Fruit fly (Drosophila melanogaster) Kc167 (cell line): ENCODE measurements around the gene CG13306.

ENCODE experiments used
- Myc ChIP-seq: fragments of >200 bp; optimal IDR thresholded peaks from 2 replicates; lab custom pipeline; 2017; ENCODE audit warnings: missing external identifiers
- Sin3A ChIP-seq: fragments of >200 bp; optimal IDR thresholded peaks from 2 replicates; lab custom pipeline; 2018; ENCODE audit warnings: missing external identifiers
- h ChIP-seq: fragments of >200 bp; optimal IDR thresholded peaks from 3 replicates; lab custom pipeline; 2018; ENCODE audit warnings: missing external identifiers
- insv ChIP-seq: fragments of >200 bp; optimal IDR thresholded peaks from 3 replicates; lab custom pipeline; 2018; ENCODE audit warnings: missing external identifiers
- psq ChIP-seq: fragments of >200 bp; optimal IDR thresholded peaks from 2 replicates; lab custom pipeline; 2017; ENCODE audit warnings: missing external identifiers
- ttk ChIP-seq: sonication (Bioruptor generic); optimal IDR thresholded peaks from 2 replicates; lab custom pipeline; 2017; ENCODE audit warnings: missing external identifiers

The CG13306 gene

dm6 chr3L:8748839-8749238 lies 687 bp downstream of the CG13306 start:
- TF ChIP-seq insv (lab: Kevin White, UChicago): no peak
- TF ChIP-seq h (lab: Kevin White, UChicago): no peak
- TF ChIP-seq Myc: no peak
- no peak for TF ChIP-seq psq
- TF ChIP-seq ttk (lab: Kevin White, UChicago): no peak
- no peak for TF ChIP-seq Sin3A (lab: Kevin White, UChicago)

dm6 chr3L:8748323-8748722 lies 1.2 kb downstream of the CG13306 start:
- TF ChIP-seq h (lab: Kevin White, UChicago) (no peak), psq (no peak), insv (lab: Kevin White, UChicago) (no peak), ttk (lab: Kevin White, UChicago) (no peak), Sin3A (lab: Kevin White, UChicago) (no peak), Myc (no peak)

DNA sequence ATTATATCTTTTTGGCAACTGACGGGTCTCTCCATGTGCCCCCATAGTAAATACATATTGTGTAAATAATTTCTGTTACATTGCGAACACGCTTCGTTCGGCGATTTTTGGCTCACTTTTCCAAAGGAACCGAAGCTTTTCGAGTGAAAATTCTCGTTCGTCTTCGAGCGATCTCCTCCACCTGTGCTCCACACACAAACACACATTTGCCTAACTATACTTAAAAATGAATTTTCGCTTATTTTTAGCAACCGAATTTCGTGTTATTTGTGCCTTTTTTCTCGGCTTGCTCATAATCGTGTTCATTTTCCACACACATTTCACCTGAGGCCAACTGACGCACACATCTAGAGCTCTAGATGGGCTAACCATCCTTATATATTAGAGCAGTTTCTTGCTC lies 3.0 kb downstream of the CG13306 start:
- TF ChIP-seq Myc (no peak), ttk (lab: Kevin White, UChicago) (no peak), psq (no peak), h (lab: Kevin White, UChicago) (no peak)

DNA sequence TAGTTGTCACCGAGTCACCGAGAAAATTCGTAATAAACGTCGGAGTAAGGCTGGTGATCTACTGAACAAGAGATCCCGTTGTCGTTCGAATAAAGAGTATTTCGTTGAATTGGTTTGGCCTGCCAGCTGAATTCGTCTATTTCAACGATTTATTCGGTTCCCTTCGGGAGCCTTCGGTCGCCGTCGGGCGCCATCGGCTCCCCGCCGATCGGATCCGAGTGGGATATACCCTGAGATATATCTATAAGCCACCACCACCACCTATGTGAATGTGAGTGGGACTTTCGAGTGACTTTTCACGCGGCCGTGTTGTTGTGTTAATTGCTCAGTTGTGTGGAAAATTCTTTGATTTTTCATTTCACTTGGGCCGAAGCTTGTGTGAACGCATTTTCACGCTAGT lies 4.3 kb downstream of the CG13306 start, which contains the start of gene Prm:
Prm (minus strand) TSS at position 101 of the 400 bp plus-strand sequence.
- no peak for TF ChIP-seq insv (lab: Kevin White, UChicago)
- no peak for TF ChIP-seq Sin3A (lab: Kevin White, UChicago)
- no peak for TF ChIP-seq Myc
- no peak for TF ChIP-seq ttk (lab: Kevin White, UChicago)
- no peak for TF ChIP-seq psq
- TF ChIP-seq h (lab: Kevin White, UChicago): no peak

dm6 chr3L:8741051-8741468 lies 8.5 kb downstream of the CG13306 start:
- no peak for TF ChIP-seq ttk (lab: Kevin White, UChicago)
- TF ChIP-seq Myc: no peak
- no peak for TF ChIP-seq psq
- no peak for TF ChIP-seq insv (lab: Kevin White, UChicago)
- no peak for TF ChIP-seq h (lab: Kevin White, UChicago)
- no peak for TF ChIP-seq Sin3A (lab: Kevin White, UChicago)

dm6 chr3L:8731494-8731994 lies 18.0 kb downstream of the CG13306 start, which contains the start of gene Cp16:
Cp16 (plus strand) TSS chr3L:8731944.
- no peak for TF ChIP-seq Myc
- TF ChIP-seq h (lab: Kevin White, UChicago): no peak
- TF ChIP-seq insv (lab: Kevin White, UChicago): no peak
- TF ChIP-seq psq: no peak
- no peak for TF ChIP-seq Sin3A (lab: Kevin White, UChicago)
- TF ChIP-seq ttk (lab: Kevin White, UChicago): no peak

DNA sequence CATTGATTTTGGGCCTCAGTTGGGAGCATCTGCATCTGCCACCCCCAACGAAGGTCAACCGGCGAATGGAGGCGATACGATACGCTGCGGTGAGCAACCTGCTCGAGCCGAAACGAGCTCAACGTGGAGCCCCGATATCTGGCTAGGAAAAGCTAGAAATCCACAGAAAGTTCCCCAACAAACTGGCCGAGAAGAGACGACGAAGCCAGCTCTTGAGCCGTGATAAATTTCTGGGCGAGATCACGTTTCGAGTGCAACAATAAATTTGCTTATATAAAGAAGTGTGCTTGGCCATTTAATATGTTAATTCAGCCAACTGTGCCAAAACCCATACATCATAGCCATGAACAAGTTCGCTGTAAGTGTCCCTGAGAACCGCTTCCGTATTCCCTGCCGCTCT lies 20.0 kb downstream of the CG13306 start, which contains the start of gene Cp19:
Cp19 (plus strand) TSS at position 301 of the 400 bp plus-strand sequence.
- TF ChIP-seq h (lab: Kevin White, UChicago) (no peak), insv (lab: Kevin White, UChicago) (no peak), psq (no peak), ttk (lab: Kevin White, UChicago) (no peak), Myc (no peak)

DNA sequence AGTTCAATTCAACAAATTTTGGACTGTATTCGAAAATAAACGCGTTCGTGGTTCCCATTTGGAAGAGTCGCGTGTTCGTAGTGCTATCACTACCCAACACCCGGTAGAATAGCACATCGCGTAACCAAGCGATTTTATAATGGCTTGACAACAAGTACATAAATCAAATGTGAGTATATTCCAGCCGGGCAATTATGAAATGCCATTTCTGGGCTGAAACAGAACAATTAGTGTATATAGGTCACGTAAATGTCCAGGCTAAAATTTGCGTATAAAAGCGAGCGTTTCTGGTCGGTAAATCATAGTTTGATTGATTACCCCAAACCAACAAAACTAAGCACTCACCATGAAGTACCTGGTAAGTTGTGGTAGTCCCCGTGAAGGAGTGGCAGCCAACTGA lies 21.3 kb downstream of the CG13306 start, which contains the start of gene Cp15:
Cp15 (plus strand) TSS at position 301 of the 400 bp plus-strand sequence.
- TF ChIP-seq Myc (no peak), psq (no peak), insv (lab: Kevin White, UChicago) (no peak), Sin3A (lab: Kevin White, UChicago) (no peak), ttk (lab: Kevin White, UChicago) (no peak), h (lab: Kevin White, UChicago) (no peak)

dm6 chr3L:8726317-8726841 lies 23.1 kb downstream of the CG13306 start, which contains the start of gene Cp18:
Cp18 (plus strand) TSS chr3L:8726791.
- no peak for TF ChIP-seq ttk (lab: Kevin White, UChicago)
- no peak for TF ChIP-seq psq

DNA sequence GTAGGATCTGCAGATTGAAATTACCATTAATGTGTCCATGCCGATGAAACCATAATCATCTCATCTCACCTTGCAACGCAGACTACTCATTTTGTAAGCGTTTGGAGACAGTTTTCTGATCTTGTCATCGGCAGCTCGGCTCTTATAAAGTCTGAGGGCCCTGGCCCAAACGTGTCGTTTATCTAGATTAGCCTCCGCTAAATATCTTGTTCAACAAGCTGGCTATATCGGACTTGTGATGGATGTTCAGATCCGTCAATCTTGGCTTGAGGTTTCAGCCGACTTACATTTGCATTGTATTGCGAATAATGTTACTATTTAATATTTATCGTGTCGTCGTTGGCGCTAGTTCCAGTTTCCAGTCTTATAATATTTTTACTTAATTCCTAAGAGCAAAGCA lies 23.9 kb downstream of the CG13306 start, which contains the start of gene CG43965:
CG43965 (minus strand) TSS at position 101 of the 400 bp plus-strand sequence.
- TF ChIP-seq ttk (lab: Kevin White, UChicago) (no peak), Myc (no peak), h (lab: Kevin White, UChicago) (no peak), psq (no peak), insv (lab: Kevin White, UChicago) (no peak)

DNA sequence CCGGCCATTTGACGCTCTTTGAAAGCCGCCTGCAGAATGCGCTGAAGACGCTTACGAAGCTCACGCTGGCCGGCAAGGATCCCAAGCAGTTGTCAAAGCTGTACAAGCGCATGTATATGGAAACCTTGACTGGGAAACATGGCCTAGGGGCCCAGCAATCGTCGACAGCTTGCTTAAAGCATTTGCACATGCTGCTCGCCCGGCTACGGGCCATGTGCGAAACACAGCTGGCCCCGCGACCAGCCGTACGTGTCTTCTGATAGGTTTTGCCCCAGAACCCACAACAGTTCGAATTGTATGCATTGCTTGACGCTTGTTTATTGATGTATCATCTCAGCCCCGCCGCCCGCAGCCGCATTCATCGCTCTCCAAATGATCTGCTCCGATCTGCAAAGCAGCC lies 24.3 kb downstream of the CG13306 start:
- TF ChIP-seq Myc: no peak
- no peak for TF ChIP-seq Sin3A (lab: Kevin White, UChicago)

DNA sequence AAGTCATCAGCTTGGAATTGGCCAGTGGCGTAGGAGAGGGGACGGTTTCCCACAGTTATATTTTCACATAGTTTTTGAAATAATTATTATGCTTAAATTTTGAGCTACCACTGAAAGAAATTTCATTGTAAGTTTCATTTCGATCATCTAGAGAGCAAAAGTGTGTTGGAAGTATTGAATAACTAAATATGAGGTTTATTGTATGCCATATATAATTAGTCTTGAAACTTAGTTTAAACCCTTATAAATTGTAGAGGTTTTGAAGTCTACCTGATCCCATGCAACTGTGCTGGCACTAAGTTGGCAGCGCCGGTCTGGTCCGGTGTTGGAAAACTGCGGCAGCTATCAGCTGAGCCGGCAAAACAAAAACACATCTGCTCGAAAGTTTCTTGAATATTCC lies 28.4 kb downstream of the CG13306 start, which contains the start of the genes CG32022 and CG6511:
CG32022 (minus strand) TSS at position 128 of the 400 bp plus-strand sequence.
CG6511 (plus strand) TSS at position 180 of the 400 bp plus-strand sequence.
- TF ChIP-seq h (lab: Kevin White, UChicago) (no peak), insv (lab: Kevin White, UChicago) (no peak), Myc (no peak)

DNA sequence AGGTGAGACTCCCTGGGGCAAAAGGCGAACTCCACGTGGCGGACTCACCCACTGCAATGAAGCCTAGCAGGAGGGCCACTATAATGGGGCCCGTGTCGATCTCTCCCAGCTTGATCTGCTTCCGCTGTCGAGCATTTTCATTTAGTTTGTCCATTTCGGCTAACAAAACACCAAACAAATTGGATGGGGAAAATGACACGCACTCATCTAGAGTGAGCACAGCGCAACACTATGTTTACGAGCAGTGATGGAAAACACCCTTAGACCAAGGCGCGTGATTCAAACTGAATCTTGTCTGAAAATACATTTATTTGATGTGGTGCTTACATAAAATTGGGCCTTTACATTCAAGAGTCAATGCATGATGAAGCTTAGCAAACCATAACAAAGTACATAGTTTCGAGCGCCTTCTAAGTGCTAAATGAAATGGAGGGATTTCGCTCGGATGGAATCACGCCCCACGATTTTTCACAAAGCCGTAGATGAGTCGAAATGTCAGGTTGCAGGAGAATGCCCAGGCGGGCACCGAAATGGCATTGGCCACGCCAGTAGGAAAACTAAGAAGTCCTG lies 29.5 kb downstream of the CG13306 start, which contains the start of gene SrpRbeta:
SrpRbeta (minus strand) TSS at position 236 of the 570 bp plus-strand sequence.
- TF ChIP-seq psq (no peak), insv (lab: Kevin White, UChicago) (no peak), Myc (no peak), ttk (lab: Kevin White, UChicago) (no peak), Sin3A (lab: Kevin White, UChicago) (no peak), h (lab: Kevin White, UChicago) (no peak)
